Worm (Caenorhabditis elegans): ENCODE measurements around the gene R05H10.1.

R05H10.1 gene

ce11 chrII:14811472-14811871 lies 40.1 kb upstream of the R05H10.1 start (continued):
- TF ChIP-seq ceh-28 (tag; optimal IDR thresholded peaks at IDR 0.05) (no peak), Y105C5A.15 (GFP tag; IDR thresholded peaks at IDR 0.05) (no peak), F37D6.2 (tag; optimal IDR thresholded peaks at IDR 0.05) (no peak), mep-1 (tag; optimal IDR thresholded peaks at IDR 0.05) (peak; percentile 37), hmg-1.1 (GFP tag; IDR thresholded peaks at IDR 0.05) (no peak), egl-43 (GFP tag; IDR thresholded peaks at IDR 0.05) (no peak), spr-3 (GFP tag; optimal IDR thresholded peaks at IDR 0.05) (no peak), dmd-6 (GFP tag; IDR thresholded peaks at IDR 0.05) (peak; percentile 71), ZK337.2 (GFP tag; IDR thresholded peaks at IDR 0.05) (no peak), lsy-2 (tag; optimal IDR thresholded peaks at IDR 0.05) (peak in 1 of 2 experiments; percentile 3), F44E2.7 (GFP tag; IDR thresholded peaks at IDR 0.05) (no peak), R02D3.7 (tag; optimal IDR thresholded peaks at IDR 0.05) (peak; percentile 11), zag-1 (tag; optimal IDR thresholded peaks at IDR 0.05) (no peak), nhr-41 (GFP tag; IDR thresholded peaks at IDR 0.05) (no peak), F26F4.8 (GFP tag; conservative IDR thresholded peaks at IDR 0.05) (no peak), pqm-1 (tag; optimal IDR thresholded peaks at IDR 0.05) (peak; percentile 30), unc-39 (tag; optimal IDR thresholded peaks at IDR 0.05) (no peak), ceh-82 (tag; optimal IDR thresholded peaks at IDR 0.05) (no peak), nhr-76 (tag; optimal IDR thresholded peaks at IDR 0.05) (no peak), D1046.2 (GFP tag; IDR thresholded peaks at IDR 0.05) (no peak), attf-4 (tag; optimal IDR thresholded peaks at IDR 0.05) (no peak), mes-2 (tag; optimal IDR thresholded peaks at IDR 0.05; ENCODE audit: poor library complexity, severe bottlenecking) (peak; percentile 16), nhr-102 (tag; optimal IDR thresholded peaks at IDR 0.05) (peak; percentile 10), zip-2 (tag; optimal IDR thresholded peaks at IDR 0.05) (no peak), nhr-6 (tag; optimal IDR thresholded peaks at IDR 0.05) (peak; percentile 64), ztf-7 (tag; optimal IDR thresholded peaks at IDR 0.05) (no peak), mdl-1 (tag; optimal IDR thresholded peaks at IDR 0.05) (peak in 1 of 2 experiments; percentile 27), nhr-25 (tag; optimal IDR thresholded peaks at IDR 0.05; ENCODE audit: borderline replicate concordance, insufficient read depth) (no peak), nhr-111 (GFP tag; optimal IDR thresholded peaks at IDR 0.05) (no peak), nhr-28 (tag; optimal IDR thresholded peaks at IDR 0.05) (peak; percentile 98), duxl-1 (tag; optimal IDR thresholded peaks at IDR 0.05; ENCODE audit: poor library complexity) (peak; percentile 1), ces-1 (GFP tag; optimal IDR thresholded peaks at IDR 0.05) (no peak), T20F7.1 (GFP tag; optimal IDR thresholded peaks at IDR 0.05) (no peak), ZK546.5 (tag; optimal IDR thresholded peaks at IDR 0.05) (no peak), aha-1 (tag) (no peak), pha-4 (GFP tag; IDR thresholded peaks at IDR 0.05) (peak; percentile 66; the same call in 1 of the 2 replicates), pha-4 (tag; optimal IDR thresholded peaks at IDR 0.05) (peak; percentile 24), snpc-4 (tag; optimal IDR thresholded peaks at IDR 0.05) (no peak), Y48G9A.11 (GFP tag; IDR thresholded peaks at IDR 0.05) (no peak), F49E8.2 (tag; optimal IDR thresholded peaks at IDR 0.05; ENCODE audit: borderline replicate concordance) (no peak), madf-5 (GFP tag; IDR thresholded peaks at IDR 0.05) (no peak), nhr-77 (tag; optimal IDR thresholded peaks at IDR 0.05) (peak; percentile 80)

ce11 chrII:14812231-14812630 lies 39.4 kb upstream of the R05H10.1 start, which contains the start of gene osta-3:
osta-3 (plus strand) TSS chrII:14812531.
- TF ChIP-seq unc-39 (tag; optimal IDR thresholded peaks at IDR 0.05) (no peak), pha-4 (GFP tag; IDR thresholded peaks at IDR 0.05) (no peak), pha-4 (tag; optimal IDR thresholded peaks at IDR 0.05) (peak; percentile 14)
